In genomic region chrX:2005840-2006239, dm6 we compare ENCODE assay signal across 1 fruit fly cellular context.
TF ChIP-seq lines count a peak whose summit lies in the region.

No protein-coding gene starts in this region.

TF ChIP-seq in whole organism, embryonic, 481 proteins besides CTCF, POLR2A, EP300 and RAD21 (continued from another document and continues in another):
- TF ChIP-seq Six4 (GFP tag; optimal IDR thresholded peaks at IDR 0.05; lab: Kevin White, UChicago) (peak; percentile 51), Hsf (GFP tag; optimal IDR thresholded peaks at IDR 0.05; lab: Kevin White, UChicago) (peak; percentile 52), D (optimal IDR thresholded peaks at IDR 0.05; lab: Kevin White, UChicago) (no peak), D (GFP tag; optimal IDR thresholded peaks at IDR 0.05; lab: Kevin White, UChicago) (peak; percentile 52), HLH4C (GFP tag; IDR thresholded peaks at IDR 0.05; lab: Robert Waterston, UW; ENCODE audit: partially characterized antibody) (no peak), Nf-YA (GFP tag; IDR thresholded peaks at IDR 0.05; lab: Robert Waterston, UW) (no peak), sens-2 (GFP tag; IDR thresholded peaks at IDR 0.05; lab: Robert Waterston, UW) (no peak), abd-A (tag; optimal IDR thresholded peaks at IDR 0.05; lab: Kevin White, UChicago) (no peak), nmo (GFP tag; optimal IDR thresholded peaks at IDR 0.05; lab: Kevin White, UChicago) (peak; percentile 58), CG10654 (GFP tag; optimal IDR thresholded peaks at IDR 0.05; lab: Kevin White, UChicago) (peak; percentile 54), tin (GFP tag; optimal IDR thresholded peaks at IDR 0.05; lab: Kevin White, UChicago) (peak; percentile 64), Atf3 (GFP tag; optimal IDR thresholded peaks at IDR 0.05; lab: Kevin White, UChicago) (peak; percentile 53), usp (GFP tag; optimal IDR thresholded peaks at IDR 0.05; lab: Kevin White, UChicago) (no peak), shn (GFP tag; optimal IDR thresholded peaks at IDR 0.05; lab: Kevin White, UChicago) (peak; percentile 58), bsh (GFP tag; optimal IDR thresholded peaks at IDR 0.05; lab: Kevin White, UChicago) (peak in 1 of 2 experiments; percentile 60), ftz-f1 (GFP tag; optimal IDR thresholded peaks at IDR 0.05; lab: Kevin White, UChicago) (no peak), Ets65A (GFP tag; lab: Kevin White, UChicago) (peak; percentile 98), CG2199 (GFP tag; IDR thresholded peaks at IDR 0.05; lab: Robert Waterston, UW) (peak; percentile 70; the same call in 1 of the 3 replicates), CG2120 (GFP tag; optimal IDR thresholded peaks at IDR 0.05; lab: Kevin White, UChicago) (no peak), unc-4 (GFP tag; IDR thresholded peaks at IDR 0.05; lab: Robert Waterston, UW; ENCODE audit: partially characterized antibody) (no peak), CG8359 (GFP tag; optimal IDR thresholded peaks at IDR 0.05; lab: Kevin White, UChicago; ENCODE audit: borderline replicate concordance) (peak; percentile 34), gro (GFP tag; optimal IDR thresholded peaks at IDR 0.05; lab: Kevin White, UChicago) (peak; percentile 36), Ada2b (GFP tag; IDR thresholded peaks at IDR 0.05; lab: Robert Waterston, UW) (peak; percentile 37; the same call in 1 of the 2 replicates), Scr (GFP tag; IDR thresholded peaks at IDR 0.05; lab: Robert Waterston, UW; ENCODE audit: partially characterized antibody) (no peak), Bgb (GFP tag; IDR thresholded peaks at IDR 0.05; lab: Robert Waterston, UW; ENCODE audit: partially characterized antibody) (peak; percentile 37; the same call in 1 of the 2 replicates), Awh (GFP tag; IDR thresholded peaks at IDR 0.05; lab: Robert Waterston, UW) (peak; percentile 54), Sry-δ (GFP tag; optimal IDR thresholded peaks at IDR 0.05; lab: Kevin White, UChicago) (peak; percentile 29), crc (GFP tag; optimal IDR thresholded peaks at IDR 0.05; lab: Kevin White, UChicago) (peak; percentile 42), CG10565 (GFP tag; optimal IDR thresholded peaks at IDR 0.05; lab: Kevin White, UChicago) (no peak), Bteb2 (GFP tag; optimal IDR thresholded peaks at IDR 0.05; lab: Kevin White, UChicago) (peak; percentile 32), CG10274 (GFP tag; optimal IDR thresholded peaks at IDR 0.05; lab: Kevin White, UChicago) (peak; percentile 48), lmd (GFP tag; IDR thresholded peaks at IDR 0.05; lab: Robert Waterston, UW) (peak; percentile 40; the same call in 1 of the 2 replicates), CG8089 (GFP tag; optimal IDR thresholded peaks at IDR 0.05; lab: Kevin White, UChicago) (peak; percentile 74), jing (GFP tag; optimal IDR thresholded peaks at IDR 0.05; lab: Kevin White, UChicago) (peak; percentile 18), sr (GFP tag; IDR thresholded peaks at IDR 0.05; lab: Robert Waterston, UW) (peak; percentile 74), CG8290 (GFP tag; optimal IDR thresholded peaks at IDR 0.05; lab: Kevin White, UChicago) (peak; percentile 83), CG8290 (tag; optimal IDR thresholded peaks at IDR 0.05; lab: Kevin White, UChicago) (peak in 1 of 2 experiments; percentile 72), CG31365 (tag; optimal IDR thresholded peaks at IDR 0.05; lab: Kevin White, UChicago) (peak; percentile 55), sima (GFP tag; optimal IDR thresholded peaks at IDR 0.05; lab: Kevin White, UChicago) (no peak), schlank (tag; optimal IDR thresholded peaks at IDR 0.05; lab: Kevin White, UChicago) (peak; percentile 61), fd3F (GFP tag; optimal IDR thresholded peaks at IDR 0.05; lab: Kevin White, UChicago) (peak; percentile 42), vfl (GFP tag; optimal IDR thresholded peaks at IDR 0.05; lab: Kevin White, UChicago) (no peak), cas (GFP tag; IDR thresholded peaks at IDR 0.05; lab: Robert Waterston, UW) (no peak), CG11723 (GFP tag; optimal IDR thresholded peaks at IDR 0.05; lab: Kevin White, UChicago) (peak; percentile 45), HmgD (GFP tag; optimal IDR thresholded peaks at IDR 0.05; lab: Kevin White, UChicago) (peak; percentile 48), az2 (GFP tag; optimal IDR thresholded peaks at IDR 0.05; lab: Kevin White, UChicago) (peak; percentile 48), CG7357 (GFP tag; IDR thresholded peaks at IDR 0.05; lab: Robert Waterston, UW) (no peak), CG4730 (GFP tag; IDR thresholded peaks at IDR 0.05; lab: Robert Waterston, UW) (no peak), vnd (GFP tag; IDR thresholded peaks at IDR 0.05; lab: Robert Waterston, UW; ENCODE audit: partially characterized antibody) (no peak), CG7987 (GFP tag; optimal IDR thresholded peaks at IDR 0.05; lab: Kevin White, UChicago) (peak; percentile 89), HLH3B (GFP tag; IDR thresholded peaks at IDR 0.05; lab: Robert Waterston, UW) (peak; percentile 52; the same call in 1 of the 2 replicates), pita (GFP tag; optimal IDR thresholded peaks at IDR 0.05; lab: Kevin White, UChicago) (peak; percentile 16), trh (GFP tag; optimal IDR thresholded peaks at IDR 0.05; lab: Kevin White, UChicago) (peak; percentile 26), CG3065 (GFP tag; optimal IDR thresholded peaks at IDR 0.05; lab: Kevin White, UChicago) (peak; percentile 56), CG15601 (tag; optimal IDR thresholded peaks at IDR 0.05; lab: Kevin White, UChicago) (peak; percentile 46), CG11085 (GFP tag; IDR thresholded peaks at IDR 0.05; lab: Robert Waterston, UW) (peak; percentile 46; the same call in 1 of the 2 replicates), CG31224 (GFP tag; IDR thresholded peaks at IDR 0.05; lab: Robert Waterston, UW) (0 out of 2 replicates have a peak, but pooled peaks have one; percentile 11), E2f2 (GFP tag; IDR thresholded peaks at IDR 0.05; lab: Robert Waterston, UW) (peak; percentile 48; the same call in 1 of the 2 replicates), Pdp1 (GFP tag; optimal IDR thresholded peaks at IDR 0.05; lab: Kevin White, UChicago) (peak in 1 of 2 experiments; percentile 45), CG12769 (tag; optimal IDR thresholded peaks at IDR 0.05; lab: Kevin White, UChicago) (no peak), Oaz (GFP tag; IDR thresholded peaks at IDR 0.05; lab: Robert Waterston, UW) (0 out of 2 replicates have a peak, but pooled peaks have one; percentile 25), lov (optimal IDR thresholded peaks at IDR 0.05; lab: Kevin White, UChicago) (no peak), lov (GFP tag; IDR thresholded peaks at IDR 0.05; lab: Robert Waterston, UW) (peak; percentile 81; the same call in 2 of the 3 replicates), Gsc (GFP tag; IDR thresholded peaks at IDR 0.05; lab: Robert Waterston, UW) (no peak), kni (GFP tag; optimal IDR thresholded peaks at IDR 0.05; lab: Kevin White, UChicago) (peak; percentile 81), CG10543 (GFP tag; optimal IDR thresholded peaks at IDR 0.05; lab: Kevin White, UChicago) (peak; percentile 70), CG4617 (GFP tag; optimal IDR thresholded peaks at IDR 0.05; lab: Kevin White, UChicago; ENCODE audit: borderline replicate concordance) (no peak), CG31388 (GFP tag; optimal IDR thresholded peaks at IDR 0.05; lab: Kevin White, UChicago) (no peak), Dip2 (GFP tag; IDR thresholded peaks at IDR 0.05; lab: Robert Waterston, UW) (peak; percentile 90), CG16813 (GFP tag; IDR thresholded peaks at IDR 0.05; lab: Robert Waterston, UW; ENCODE audit: partially characterized antibody) (no peak), h (optimal IDR thresholded peaks at IDR 0.05; lab: Kevin White, UChicago) (no peak), Sox102F (GFP tag; optimal IDR thresholded peaks at IDR 0.05; lab: Kevin White, UChicago) (no peak), dimm (GFP tag; IDR thresholded peaks at IDR 0.05; lab: Robert Waterston, UW) (no peak), ems (GFP tag; optimal IDR thresholded peaks at IDR 0.05; lab: Kevin White, UChicago) (peak; percentile 57), dpn (GFP tag; optimal IDR thresholded peaks at IDR 0.05; lab: Kevin White, UChicago) (peak; percentile 59 to 73), ara (GFP tag; IDR thresholded peaks at IDR 0.05; lab: Robert Waterston, UW) (peak; percentile 14; the same call in 1 of the 2 replicates), CG11398 (GFP tag; optimal IDR thresholded peaks at IDR 0.05; lab: Kevin White, UChicago) (peak; percentile 66), klu (GFP tag; IDR thresholded peaks at IDR 0.05; lab: Robert Waterston, UW) (no peak), caup (GFP tag; optimal IDR thresholded peaks at IDR 0.05; lab: Kevin White, UChicago; ENCODE audit: severe bottlenecking) (peak; percentile 82), CG11456 (GFP tag; IDR thresholded peaks at IDR 0.05; lab: Robert Waterston, UW) (peak; percentile 73; the same call in 2 of the 3 replicates), Eip74EF (GFP tag; optimal IDR thresholded peaks at IDR 0.05; lab: Kevin White, UChicago) (peak in 1 of 2 experiments; percentile 64), CG6175 (GFP tag; IDR thresholded peaks at IDR 0.05; lab: Robert Waterston, UW) (0 out of 3 replicates have a peak, but pooled peaks have one; percentile 42), gcm2 (GFP tag; optimal IDR thresholded peaks at IDR 0.05; lab: Kevin White, UChicago) (no peak), corto (GFP tag; optimal IDR thresholded peaks at IDR 0.05; lab: Kevin White, UChicago) (no peak), CG15696 (tag; optimal IDR thresholded peaks at IDR 0.05; lab: Kevin White, UChicago) (peak; percentile 15), pho (GFP tag; optimal IDR thresholded peaks at IDR 0.05; lab: Kevin White, UChicago) (peak; percentile 26), CG12299 (tag; optimal IDR thresholded peaks at IDR 0.05; lab: Kevin White, UChicago) (no peak), CG1603 (tag; optimal IDR thresholded peaks at IDR 0.05; lab: Kevin White, UChicago) (no peak), repo (GFP tag; optimal IDR thresholded peaks at IDR 0.05; lab: Kevin White, UChicago) (peak; percentile 62), tio (GFP tag; optimal IDR thresholded peaks at IDR 0.05; lab: Kevin White, UChicago) (no peak), CG15479 (GFP tag; optimal IDR thresholded peaks at IDR 0.05; lab: Kevin White, UChicago) (no peak), CG4404 (GFP tag; IDR thresholded peaks at IDR 0.05; lab: Robert Waterston, UW) (no peak), BEAF-32 (GFP tag; optimal IDR thresholded peaks at IDR 0.05; lab: Kevin White, UChicago) (no peak), fd96Cb (tag; optimal IDR thresholded peaks at IDR 0.05; lab: Kevin White, UChicago) (peak; percentile 8), CoRest (tag; optimal IDR thresholded peaks at IDR 0.05; lab: Kevin White, UChicago) (peak; percentile 62), twi (tag; optimal IDR thresholded peaks at IDR 0.05; lab: Kevin White, UChicago) (peak; percentile 35), CG2129 (GFP tag; IDR thresholded peaks at IDR 0.05; lab: Robert Waterston, UW; ENCODE audit: partially characterized antibody) (no peak), CG4820 (GFP tag; optimal IDR thresholded peaks at IDR 0.05; lab: Kevin White, UChicago) (peak; percentile 31), CG34422 (GFP tag; IDR thresholded peaks at IDR 0.05; lab: Robert Waterston, UW) (peak; percentile 77; the same call in 2 of the 3 replicates), nerfin-2 (GFP tag; IDR thresholded peaks at IDR 0.05; lab: Robert Waterston, UW; ENCODE audit: partially characterized antibody) (no peak), CG12155 (GFP tag; optimal IDR thresholded peaks at IDR 0.05; lab: Kevin White, UChicago) (no peak), scrt (GFP tag; optimal IDR thresholded peaks at IDR 0.05; lab: Kevin White, UChicago) (no peak), bowl (GFP tag; IDR thresholded peaks at IDR 0.05; lab: Robert Waterston, UW) (no peak), danr (GFP tag; IDR thresholded peaks at IDR 0.05; lab: Robert Waterston, UW) (no peak), salm (tag; optimal IDR thresholded peaks at IDR 0.05; lab: Kevin White, UChicago) (peak; percentile 39), CG9727 (GFP tag; optimal IDR thresholded peaks at IDR 0.05; lab: Kevin White, UChicago) (peak; percentile 63), CG13296 (GFP tag; optimal IDR thresholded peaks at IDR 0.05; lab: Kevin White, UChicago) (peak; percentile 82), dysf (GFP tag; IDR thresholded peaks at IDR 0.05; lab: Robert Waterston, UW) (peak; percentile 46; the same call in 1 of the 3 replicates), CG12219 (GFP tag; optimal IDR thresholded peaks at IDR 0.05; lab: Kevin White, UChicago) (peak; percentile 72), nom (GFP tag; optimal IDR thresholded peaks at IDR 0.05; lab: Kevin White, UChicago) (peak; percentile 39), CG10431 (GFP tag; optimal IDR thresholded peaks at IDR 0.05; lab: Kevin White, UChicago) (peak; percentile 75), row (GFP tag; IDR thresholded peaks at IDR 0.05; lab: Robert Waterston, UW) (no peak), CG10209 (GFP tag; optimal IDR thresholded peaks at IDR 0.05; lab: Kevin White, UChicago) (peak; percentile 54), CG17802 (tag; optimal IDR thresholded peaks at IDR 0.05; lab: Kevin White, UChicago) (peak; percentile 53), MBD-R2 (GFP tag; IDR thresholded peaks at IDR 0.05; lab: Robert Waterston, UW) (peak; percentile 20; the same call in 1 of the 2 replicates), CG12942 (GFP tag; optimal IDR thresholded peaks at IDR 0.05; lab: Kevin White, UChicago) (peak; percentile 15), MTF-1 (GFP tag; optimal IDR thresholded peaks at IDR 0.05; lab: Kevin White, UChicago; ENCODE audit: borderline replicate concordance) (peak; percentile 92), CG12104 (GFP tag; optimal IDR thresholded peaks at IDR 0.05; lab: Kevin White, UChicago) (peak; percentile 30), CG18764 (GFP tag; optimal IDR thresholded peaks at IDR 0.05; lab: Kevin White, UChicago) (peak; percentile 42), CG2712 (tag; optimal IDR thresholded peaks at IDR 0.05; lab: Kevin White, UChicago) (peak; percentile 61), CG1832 (GFP tag; optimal IDR thresholded peaks at IDR 0.05; lab: Kevin White, UChicago) (no peak), gfzf (GFP tag; optimal IDR thresholded peaks at IDR 0.05; lab: Kevin White, UChicago) (peak; percentile 17), CG3838 (GFP tag; optimal IDR thresholded peaks at IDR 0.05; lab: Kevin White, UChicago) (peak; percentile 7), CG7963 (GFP tag; IDR thresholded peaks at IDR 0.05; lab: Robert Waterston, UW; ENCODE audit: partially characterized antibody) (0 out of 3 replicates have a peak, but pooled peaks have one; percentile 17), zen (tag; optimal IDR thresholded peaks at IDR 0.05; lab: Kevin White, UChicago) (peak; percentile 49), psq (GFP tag; optimal IDR thresholded peaks at IDR 0.05; lab: Kevin White, UChicago) (peak; percentile 24), CG14710 (tag; optimal IDR thresholded peaks at IDR 0.05; lab: Kevin White, UChicago) (peak; percentile 80)
